Worm (Caenorhabditis elegans) whole organism, L4 larva: ENCODE data around the gene C18G1.7.

Experiments used
- F44E2.7 ChIP-seq: fragments of 200-800 bp; sonication (Bioruptor generic); IDR thresholded peaks from 2 replicates; pipeline ENCODE4 v2.1.2; 2022; ENCODE audit warnings: missing genetic modification characterization, missing compliant biosample characterization
- F49E8.2 ChIP-seq: sonication (generic microtip); optimal IDR thresholded peaks from 2 replicates; lab custom pipeline; 2016; ENCODE audit warnings: missing compliant biosample characterization, mild to moderate bottlenecking, missing genetic modification characterization, borderline replicate concordance
- Y75B8A.6 ChIP-seq: fragments of 200-800 bp; sonication (Bioruptor generic); IDR thresholded peaks from 2 replicates; pipeline ENCODE4 v1.3.6; 2022; ENCODE audit warnings: missing genetic modification reagents, missing genetic modification characterization, missing compliant biosample characterization
- ZK546.5 ChIP-seq, 2 experiments: sonication (generic microtip); optimal IDR thresholded peaks; 2 replicates each; lab custom pipeline; 2017; ENCODE audit warnings: missing biosample characterization in 2 of 2, missing genetic modification characterization in 2 of 2
- aha-1 ChIP-seq: fragments of 150-350 bp; peaks from one replicate; lab custom pipeline; 2014; ENCODE audit warnings: missing biosample characterization, missing genetic modification characterization
- ceh-20 ChIP-seq: fragments of 200-800 bp; sonication (Bioruptor generic); IDR thresholded peaks from 2 replicates; pipeline ENCODE4 v1.3.6; 2022; ENCODE audit warnings: missing genetic modification reagents, missing genetic modification characterization, missing compliant biosample characterization
- ceh-82 ChIP-seq: sonication (generic microtip); optimal IDR thresholded peaks from 2 replicates; lab custom pipeline; 2017; ENCODE audit warnings: missing biosample characterization, missing genetic modification characterization
- ces-1 ChIP-seq: fragments of 150-350 bp; sonication (generic microtip); optimal IDR thresholded peaks from 4 replicates; lab custom pipeline; 2014; ENCODE audit warnings: missing biosample characterization, missing genetic modification reagents, missing genetic modification characterization
- cey-2 ChIP-seq: sonication (generic microtip); optimal IDR thresholded peaks from 3 replicates; lab custom pipeline; 2017; ENCODE audit warnings: missing genetic modification characterization, mild to moderate bottlenecking, missing compliant biosample characterization, antibody characterized with exemption, borderline replicate concordance; ENCODE audit not compliant: insufficient read depth
- daf-16 ChIP-seq, 3 experiments: sonication (generic microtip); optimal IDR thresholded peaks; 2 replicates each; lab custom pipeline; 2016 to 2017; ENCODE audit warnings: missing genetic modification characterization in 3 of 3, missing genetic modification reagents in 3 of 3, mild to moderate bottlenecking in 2 of 3, missing compliant biosample characterization in 2 of 3, missing biosample characterization in 1 of 3, moderate library complexity in 1 of 3
- dpl-1 ChIP-seq: fragments of 150-350 bp; optimal IDR thresholded peaks from 2 replicates; lab custom pipeline; 2014; ENCODE audit warnings: missing biosample characterization, missing genetic modification reagents, missing genetic modification characterization
- duxl-1 ChIP-seq: sonication (generic microtip); optimal IDR thresholded peaks from 2 replicates; lab custom pipeline; 2016; ENCODE audit warnings: mild to moderate bottlenecking, missing genetic modification characterization, moderate library complexity, missing compliant biosample characterization; ENCODE audit not compliant: poor library complexity
- dve-1 ChIP-seq: sonication (generic microtip); optimal IDR thresholded peaks from 2 replicates; lab custom pipeline; 2017; ENCODE audit warnings: antibody characterized with exemption, mild to moderate bottlenecking, missing genetic modification characterization, missing compliant biosample characterization; ENCODE audit not compliant: insufficient read depth
- hif-1 ChIP-seq, 2 experiments: sonication (generic microtip); optimal IDR thresholded peaks; 2 replicates each; lab custom pipeline; 2016 to 2017; ENCODE audit warnings: missing compliant biosample characterization in 2 of 2, missing genetic modification characterization in 2 of 2, missing genetic modification reagents in 2 of 2, missing genotype in 2 of 2, mild to moderate bottlenecking in 1 of 2
- hlh-11 ChIP-seq: fragments of 200-800 bp; sonication (Bioruptor generic); optimal IDR thresholded peaks from 2 replicates; lab custom pipeline; 2018; ENCODE audit warnings: mild to moderate bottlenecking, missing genetic modification characterization, missing compliant biosample characterization
- hlh-30 ChIP-seq: sonication (generic microtip); optimal IDR thresholded peaks from 2 replicates; lab custom pipeline; 2017; ENCODE audit warnings: antibody characterized with exemption, mild to moderate bottlenecking, missing genetic modification characterization, missing compliant biosample characterization; ENCODE audit not compliant: insufficient read depth
- hmg-1.1 ChIP-seq: fragments of 200-800 bp; sonication (Bioruptor generic); IDR thresholded peaks from 2 replicates; pipeline ENCODE4 v1.3.6; 2022; ENCODE audit warnings: missing genetic modification reagents, missing genetic modification characterization, missing compliant biosample characterization
- lin-38 ChIP-seq: fragments of 200-800 bp; sonication (Bioruptor generic); IDR thresholded peaks from 2 replicates; pipeline ENCODE4 v1.3.6; 2022; ENCODE audit warnings: missing genetic modification reagents, missing genetic modification characterization, missing compliant biosample characterization
- lsy-2 ChIP-seq, 2 experiments: fragments of 150-350 bp in 1 of 2; sonication (generic microtip) in 1 of 2; optimal IDR thresholded peaks; 2 replicates each; lab custom pipeline; 2014 to 2017; ENCODE audit warnings: missing biosample characterization in 2 of 2, missing genetic modification characterization in 2 of 2
- madf-5 ChIP-seq, 2 experiments: fragments of 200-800 bp; sonication (Bioruptor generic); IDR thresholded peaks; 2 replicates each; pipeline ENCODE4 v1.3.6; 2022; ENCODE audit warnings: missing compliant biosample characterization in 2 of 2, missing genetic modification characterization in 2 of 2
- mep-1 ChIP-seq: fragments of 150-350 bp; sonication (generic microtip); optimal IDR thresholded peaks from 3 replicates; lab custom pipeline; 2014; ENCODE audit warnings: missing biosample characterization, missing genetic modification characterization
- mes-2 ChIP-seq: sonication (generic microtip); optimal IDR thresholded peaks from 2 replicates; lab custom pipeline; 2016; ENCODE audit warnings: missing genotype, mild to moderate bottlenecking, missing genetic modification characterization, missing compliant biosample characterization; ENCODE audit not compliant: poor library complexity, severe bottlenecking
- nhr-102 ChIP-seq: sonication (generic microtip); optimal IDR thresholded peaks from 2 replicates; lab custom pipeline; 2016; ENCODE audit warnings: mild to moderate bottlenecking, missing genetic modification characterization, moderate library complexity, missing compliant biosample characterization
- nhr-28 ChIP-seq: fragments of 150-350 bp; optimal IDR thresholded peaks from 2 replicates; lab custom pipeline; 2014; ENCODE audit warnings: missing biosample characterization, missing genetic modification characterization
- nhr-41 ChIP-seq: fragments of 200-800 bp; sonication (Bioruptor generic); IDR thresholded peaks from 2 replicates; pipeline ENCODE4 v1.3.6; 2022; ENCODE audit warnings: missing genetic modification reagents, missing genetic modification characterization, missing compliant biosample characterization
- nhr-42 ChIP-seq: fragments of 200-800 bp; sonication (Bioruptor generic); IDR thresholded peaks from 2 replicates; pipeline ENCODE4 v1.3.6; 2022; ENCODE audit warnings: missing genetic modification characterization, missing compliant biosample characterization
- nhr-6 ChIP-seq: fragments of 150-350 bp; optimal IDR thresholded peaks from 2 replicates; lab custom pipeline; 2014; ENCODE audit warnings: missing biosample characterization, missing genetic modification characterization
- nhr-77 ChIP-seq: fragments of 150-350 bp; optimal IDR thresholded peaks from 2 replicates; lab custom pipeline; 2014; ENCODE audit warnings: missing biosample characterization, missing genetic modification characterization
- pha-4 ChIP-seq, 2 experiments: fragments of 150-350 bp in 1 of 2; fragments of 200-800 bp in 1 of 2; sonication (Bioruptor generic) in 1 of 2; IDR thresholded peaks in 1 of 2; optimal IDR thresholded peaks in 1 of 2; 2 replicates each; pipeline versions ENCODE4 v1.3.6 to Lab custom; 2014 to 2022; ENCODE audit warnings: missing genetic modification characterization in 2 of 2, missing genetic modification reagents in 2 of 2, missing biosample characterization in 1 of 2, missing compliant biosample characterization in 1 of 2
- rbr-2 ChIP-seq: sonication (generic microtip); optimal IDR thresholded peaks from 2 replicates; lab custom pipeline; 2016; ENCODE audit warnings: missing genotype, missing genetic modification characterization, missing compliant biosample characterization
- sdz-12 ChIP-seq: fragments of 200-800 bp; sonication (Bioruptor generic); optimal IDR thresholded peaks from 2 replicates; lab custom pipeline; 2018; ENCODE audit warnings: mild to moderate bottlenecking, missing genetic modification characterization, missing compliant biosample characterization
- skn-1 ChIP-seq: fragments of 150-350 bp; optimal IDR thresholded peaks from 2 replicates; lab custom pipeline; 2014; ENCODE audit warnings: missing biosample characterization, missing genetic modification characterization
- unc-130 ChIP-seq: sonication (generic microtip); optimal IDR thresholded peaks from 2 replicates; lab custom pipeline; 2016; ENCODE audit warnings: missing genetic modification reagents, missing genetic modification characterization, missing compliant biosample characterization
- unc-39 ChIP-seq: sonication (generic microtip); optimal IDR thresholded peaks from 2 replicates; lab custom pipeline; 2017; ENCODE audit warnings: missing biosample characterization, missing genetic modification characterization
- unc-62 ChIP-seq, 3 experiments: fragments of 150-350 bp in 1 of 3; sonication (generic microtip); optimal IDR thresholded peaks in 2 of 3; peaks in 1 of 3; 1 replicate in 1 of 3; 2 replicates in 2 of 3; lab custom pipeline; 2014 to 2017; ENCODE audit warnings: missing biosample characterization in 3 of 3, missing genetic modification characterization in 3 of 3, missing genetic modification reagents in 3 of 3, missing genotype in 1 of 3
- vab-7 ChIP-seq: fragments of 200-800 bp; sonication (Bioruptor generic); IDR thresholded peaks from 2 replicates; pipeline ENCODE4 v1.3.6; 2022; ENCODE audit warnings: missing genetic modification reagents, missing genetic modification characterization, missing compliant biosample characterization
- zfp-3 ChIP-seq: fragments of 200-800 bp; sonication (Bioruptor generic); conservative IDR thresholded peaks from 2 replicates; pipeline ENCODE4 v1.3.6; 2022; ENCODE audit warnings: missing genetic modification reagents, missing genetic modification characterization, missing compliant biosample characterization

Gene C18G1.7

DNA sequence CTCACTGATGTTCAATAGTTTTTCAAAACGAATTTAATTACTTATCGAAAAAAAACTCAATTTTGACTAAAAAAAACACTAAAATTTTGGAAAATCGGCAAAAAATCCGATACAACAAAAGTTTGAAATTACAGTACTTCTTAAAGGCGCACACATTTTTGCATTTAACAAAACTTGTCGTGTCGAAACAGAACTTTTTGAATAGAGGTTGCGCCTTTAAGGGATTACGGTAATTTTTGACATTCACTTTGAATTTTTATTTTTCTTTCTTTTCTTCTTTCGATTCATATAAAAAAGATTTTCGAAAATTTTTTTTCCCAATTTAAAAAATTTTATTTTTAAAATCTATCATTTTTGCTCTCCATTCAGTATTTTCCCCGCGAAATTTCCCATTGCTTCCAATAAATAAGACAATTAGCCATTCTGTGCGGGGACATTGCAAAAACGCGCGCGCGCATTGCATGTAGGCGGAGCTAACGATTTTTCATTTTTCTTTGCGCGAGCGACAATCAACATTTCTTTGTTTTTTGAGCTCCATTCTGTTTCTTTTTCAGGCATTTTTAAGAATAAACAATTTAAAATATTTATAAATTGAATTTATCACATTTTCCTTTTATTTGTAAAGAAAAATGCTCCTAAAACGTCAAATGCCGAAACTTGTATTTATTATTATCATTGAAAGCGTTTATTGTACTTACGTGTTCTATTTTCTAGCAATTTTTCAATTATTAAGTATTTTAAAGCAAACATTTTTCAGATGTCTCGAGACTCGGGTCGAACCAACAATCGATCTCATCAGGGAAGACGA lies 14.0 kb upstream of the C18G1.7 start, which contains the start of gene F39G3.3:
F39G3.3 (plus strand) TSS at position 758 of the 808 bp plus-strand sequence.
- 0 out of 2 replicates have a peak, but pooled peaks have one; percentile 11 for TF ChIP-seq ceh-20 (GFP tag; lab: Robert Waterston, UW)
- TF ChIP-seq unc-62 (GFP tag; optimal IDR thresholded peaks at IDR 0.05 in 1 of 2; lab: Kevin White, UChicago) = no peak
- TF ChIP-seq unc-62 (tag; optimal IDR thresholded peaks at IDR 0.05; lab: Kevin White, UChicago) = no peak
- TF ChIP-seq aha-1 (tag; lab: Kevin White, UChicago) = peak; percentile 82
- TF ChIP-seq ceh-82 = no peak
- peak; percentile 45 for TF ChIP-seq hlh-30
- TF ChIP-seq zfp-3 (GFP tag; lab: Robert Waterston, UW) = no peak
- TF ChIP-seq rbr-2 = peak; percentile 50
- TF ChIP-seq ces-1 = peak; percentile 41
- TF ChIP-seq lsy-2 (tag; optimal IDR thresholded peaks at IDR 0.05; lab: Kevin White, UChicago) = peak in 1 of 2 experiments; percentile 55
- TF ChIP-seq nhr-42 (GFP tag; lab: Robert Waterston, UW) = no peak
- peak; percentile 40 for TF ChIP-seq nhr-102 (tag; lab: Kevin White, UChicago)
- no peak for TF ChIP-seq nhr-41 (GFP tag; lab: Robert Waterston, UW)
- no peak for TF ChIP-seq F44E2.7 (GFP tag; lab: Robert Waterston, UW)
- TF ChIP-seq skn-1 (tag; lab: Kevin White, UChicago) = no peak
- peak; percentile 45 for TF ChIP-seq dve-1 (tag; lab: Kevin White, UChicago)
- peak; percentile 86 for TF ChIP-seq mes-2 (tag; lab: Kevin White, UChicago)
- TF ChIP-seq F49E8.2 = peak; percentile 84
- peak in 1 of 2 experiments; percentile 35 for TF ChIP-seq hif-1 (tag; optimal IDR thresholded peaks at IDR 0.05; lab: Kevin White, UChicago)
- TF ChIP-seq unc-130 = peak; percentile 68
- TF ChIP-seq lin-38 (GFP tag; lab: Robert Waterston, UW) = peak; percentile 73
- TF ChIP-seq cey-2 = no peak
- peak; percentile 47 for TF ChIP-seq nhr-28
- peak in 1 of 2 experiments; percentile 2 for TF ChIP-seq daf-16 (GFP tag; optimal IDR thresholded peaks at IDR 0.05; lab: Kevin White, UChicago)
- TF ChIP-seq daf-16 (tag; optimal IDR thresholded peaks at IDR 0.05; lab: Kevin White, UChicago) = peak; percentile 59
- TF ChIP-seq nhr-6 (tag; lab: Kevin White, UChicago) = peak; percentile 10
- TF ChIP-seq mep-1 (tag; lab: Kevin White, UChicago) = peak; percentile 81
- peak; percentile 30 for TF ChIP-seq dpl-1 (GFP tag; lab: Kevin White, UChicago)
- peak; percentile 58 for TF ChIP-seq duxl-1 (tag; lab: Kevin White, UChicago)
- TF ChIP-seq Y75B8A.6 = no peak
- peak; percentile 81 for TF ChIP-seq hmg-1.1 (GFP tag; lab: Robert Waterston, UW)
- TF ChIP-seq ZK546.5 (tag; optimal IDR thresholded peaks at IDR 0.05; lab: Kevin White, UChicago) = no peak
- TF ChIP-seq madf-5 (GFP tag; IDR thresholded peaks at IDR 0.05; lab: Robert Waterston, UW) = 0 out of 4 replicates have a peak, but pooled peaks of 1 of the 2 experiments have one; percentile 21
- 0 out of 2 replicates have a peak, but pooled peaks have one; percentile 64 for TF ChIP-seq pha-4 (GFP tag; IDR thresholded peaks at IDR 0.05; lab: Robert Waterston, UW)
- no peak for TF ChIP-seq pha-4 (tag; optimal IDR thresholded peaks at IDR 0.05; lab: Kevin White, UChicago)
- TF ChIP-seq vab-7 (GFP tag; lab: Robert Waterston, UW) = peak; percentile 48; the same call in 1 of the 2 replicates
- no peak for TF ChIP-seq nhr-77 (tag; lab: Kevin White, UChicago)
- TF ChIP-seq sdz-12 (GFP tag; lab: Kevin White, UChicago) = no peak
- TF ChIP-seq hlh-11 = peak; percentile 14
- no peak for TF ChIP-seq unc-39 (tag; lab: Kevin White, UChicago)
- TF ChIP-seq, all 104 proteins: peak for 24
